Worm (Caenorhabditis elegans) whole organism, L4 larva: ENCODE results near the gene Y38A10A.2.

Source experiments
- D1046.2 ChIP-seq: fragments of 200-800 bp; sonication (Bioruptor generic); IDR thresholded peaks from 2 replicates; pipeline ENCODE4 v1.3.6; 2022; ENCODE audit warnings: missing genetic modification characterization, missing compliant biosample characterization
- F10B5.3 ChIP-seq: sonication (generic microtip); optimal IDR thresholded peaks from 2 replicates; lab custom pipeline; 2016; ENCODE audit warnings: mild to moderate bottlenecking, missing genetic modification characterization, missing compliant biosample characterization
- F37D6.2 ChIP-seq: sonication (generic microtip); optimal IDR thresholded peaks from 2 replicates; lab custom pipeline; 2016; ENCODE audit warnings: mild to moderate bottlenecking, missing genetic modification characterization, missing compliant biosample characterization
- F49E8.2 ChIP-seq: sonication (generic microtip); optimal IDR thresholded peaks from 2 replicates; lab custom pipeline; 2016; ENCODE audit warnings: missing compliant biosample characterization, mild to moderate bottlenecking, missing genetic modification characterization, borderline replicate concordance
- R02D3.7 ChIP-seq: fragments of 150-350 bp; sonication (generic microtip); optimal IDR thresholded peaks from 3 replicates; lab custom pipeline; 2014; ENCODE audit warnings: missing biosample characterization, missing genetic modification characterization
- T20F7.1 ChIP-seq: fragments of 200-800 bp; sonication (Bioruptor generic); optimal IDR thresholded peaks from 2 replicates; lab custom pipeline; 2018; ENCODE audit warnings: mild to moderate bottlenecking, missing genetic modification characterization, missing compliant biosample characterization
- Y105C5A.15 ChIP-seq: fragments of 200-800 bp; sonication (Bioruptor generic); IDR thresholded peaks from 2 replicates; pipeline ENCODE4 v1.3.6; 2022; ENCODE audit warnings: missing genetic modification characterization, missing compliant biosample characterization
- Y48G9A.11 ChIP-seq: fragments of 200-800 bp; sonication (Bioruptor generic); IDR thresholded peaks from 2 replicates; pipeline ENCODE4 v1.3.6; 2022; ENCODE audit warnings: missing genetic modification reagents, missing genetic modification characterization, missing compliant biosample characterization
- Y75B8A.6 ChIP-seq: fragments of 200-800 bp; sonication (Bioruptor generic); IDR thresholded peaks from 2 replicates; pipeline ENCODE4 v1.3.6; 2022; ENCODE audit warnings: missing genetic modification reagents, missing genetic modification characterization, missing compliant biosample characterization
- ZK337.2 ChIP-seq: fragments of 200-800 bp; sonication (Bioruptor generic); IDR thresholded peaks from 2 replicates; pipeline ENCODE4 v1.3.6; 2022; ENCODE audit warnings: missing genetic modification reagents, missing genetic modification characterization, missing compliant biosample characterization
- aha-1 ChIP-seq: fragments of 150-350 bp; peaks from one replicate; lab custom pipeline; 2014; ENCODE audit warnings: missing biosample characterization, missing genetic modification characterization
- ceh-28 ChIP-seq: fragments of 150-350 bp; optimal IDR thresholded peaks from 2 replicates; lab custom pipeline; 2014; ENCODE audit warnings: missing biosample characterization, missing genetic modification reagents, missing genetic modification characterization
- ceh-62 ChIP-seq: sonication (generic microtip); optimal IDR thresholded peaks from 2 replicates; lab custom pipeline; 2017; ENCODE audit warnings: missing biosample characterization, missing genetic modification characterization
- cey-2 ChIP-seq: sonication (generic microtip); optimal IDR thresholded peaks from 3 replicates; lab custom pipeline; 2017; ENCODE audit warnings: missing genetic modification characterization, mild to moderate bottlenecking, missing compliant biosample characterization, antibody characterized with exemption, borderline replicate concordance; ENCODE audit not compliant: insufficient read depth
- ctbp-1 ChIP-seq: fragments of 200-800 bp; sonication (Bioruptor generic); IDR thresholded peaks from 2 replicates; pipeline ENCODE4 v1.3.6; 2022; ENCODE audit warnings: missing genetic modification reagents, missing genetic modification characterization, missing compliant biosample characterization
- daf-12 ChIP-seq: fragments of 150-350 bp; optimal IDR thresholded peaks from 2 replicates; lab custom pipeline; 2014; ENCODE audit warnings: missing biosample characterization, missing genetic modification reagents, missing genetic modification characterization
- daf-16 ChIP-seq, 3 experiments: sonication (generic microtip); optimal IDR thresholded peaks; 2 replicates each; lab custom pipeline; 2016 to 2017; ENCODE audit warnings: missing genetic modification characterization in 3 of 3, missing genetic modification reagents in 3 of 3, mild to moderate bottlenecking in 2 of 3, missing compliant biosample characterization in 2 of 3, missing biosample characterization in 1 of 3, moderate library complexity in 1 of 3
- daf-19 ChIP-seq: fragments of 200-800 bp; sonication (Bioruptor generic); conservative IDR thresholded peaks from 2 replicates; pipeline ENCODE4 v1.3.6; 2022; ENCODE audit warnings: missing genetic modification characterization, missing compliant biosample characterization
- dmd-6 ChIP-seq: fragments of 200-800 bp; sonication (Bioruptor generic); IDR thresholded peaks from 2 replicates; pipeline ENCODE4 v1.3.6; 2022; ENCODE audit warnings: missing genetic modification reagents, missing genetic modification characterization, missing compliant biosample characterization
- dmd-9 ChIP-seq: fragments of 200-800 bp; sonication (Bioruptor generic); IDR thresholded peaks from 2 replicates; pipeline ENCODE4 v1.3.6; 2022; ENCODE audit warnings: missing genetic modification reagents, missing genetic modification characterization, missing compliant biosample characterization
- dpl-1 ChIP-seq: fragments of 150-350 bp; optimal IDR thresholded peaks from 2 replicates; lab custom pipeline; 2014; ENCODE audit warnings: missing biosample characterization, missing genetic modification reagents, missing genetic modification characterization
- egl-43 ChIP-seq: fragments of 200-800 bp; sonication (Bioruptor generic); IDR thresholded peaks from 2 replicates; pipeline ENCODE4 v1.3.6; 2022; ENCODE audit warnings: missing genetic modification reagents, missing genetic modification characterization, missing compliant biosample characterization
- fkh-10 ChIP-seq: fragments of 150-350 bp; optimal IDR thresholded peaks from 2 replicates; lab custom pipeline; 2014; ENCODE audit warnings: missing biosample characterization, missing genetic modification reagents, missing genetic modification characterization
- hlh-30 ChIP-seq: sonication (generic microtip); optimal IDR thresholded peaks from 2 replicates; lab custom pipeline; 2017; ENCODE audit warnings: antibody characterized with exemption, mild to moderate bottlenecking, missing genetic modification characterization, missing compliant biosample characterization; ENCODE audit not compliant: insufficient read depth
- jun-1 ChIP-seq: fragments of 150-350 bp; optimal IDR thresholded peaks from 2 replicates; lab custom pipeline; 2014; ENCODE audit warnings: missing biosample characterization, missing genetic modification reagents, missing genetic modification characterization
- lin-1 ChIP-seq: fragments of 200-800 bp; sonication (Bioruptor generic); IDR thresholded peaks from 2 replicates; pipeline ENCODE4 v1.3.6; 2022; ENCODE audit warnings: missing genetic modification reagents, missing genetic modification characterization, missing compliant biosample characterization
- lin-15B ChIP-seq: fragments of 150-350 bp; sonication (generic microtip); optimal IDR thresholded peaks from 3 replicates; lab custom pipeline; 2014; ENCODE audit warnings: missing biosample characterization, missing genetic modification characterization
- lin-38 ChIP-seq: fragments of 200-800 bp; sonication (Bioruptor generic); IDR thresholded peaks from 2 replicates; pipeline ENCODE4 v1.3.6; 2022; ENCODE audit warnings: missing genetic modification reagents, missing genetic modification characterization, missing compliant biosample characterization
- lsy-2 ChIP-seq, 2 experiments: fragments of 150-350 bp in 1 of 2; sonication (generic microtip) in 1 of 2; optimal IDR thresholded peaks; 2 replicates each; lab custom pipeline; 2014 to 2017; ENCODE audit warnings: missing biosample characterization in 2 of 2, missing genetic modification characterization in 2 of 2
- madf-5 ChIP-seq, 2 experiments: fragments of 200-800 bp; sonication (Bioruptor generic); IDR thresholded peaks; 2 replicates each; pipeline ENCODE4 v1.3.6; 2022; ENCODE audit warnings: missing compliant biosample characterization in 2 of 2, missing genetic modification characterization in 2 of 2
- mdt-29 ChIP-seq: fragments of 200-800 bp; sonication (Bioruptor generic); IDR thresholded peaks from 2 replicates; pipeline ENCODE4 v1.3.6; 2022; ENCODE audit warnings: missing genetic modification reagents, missing genetic modification characterization, missing compliant biosample characterization
- mep-1 ChIP-seq: fragments of 150-350 bp; sonication (generic microtip); optimal IDR thresholded peaks from 3 replicates; lab custom pipeline; 2014; ENCODE audit warnings: missing biosample characterization, missing genetic modification characterization
- mxl-2 ChIP-seq: fragments of 200-800 bp; sonication (Bioruptor generic); conservative IDR thresholded peaks from 2 replicates; pipeline ENCODE4 v1.3.6; 2022; ENCODE audit warnings: missing genetic modification reagents, missing genetic modification characterization, missing compliant biosample characterization
- nhr-10 ChIP-seq: fragments of 150-350 bp; optimal IDR thresholded peaks from 2 replicates; lab custom pipeline; 2014; ENCODE audit warnings: missing biosample characterization, missing genetic modification characterization
- nhr-41 ChIP-seq: fragments of 200-800 bp; sonication (Bioruptor generic); IDR thresholded peaks from 2 replicates; pipeline ENCODE4 v1.3.6; 2022; ENCODE audit warnings: missing genetic modification reagents, missing genetic modification characterization, missing compliant biosample characterization
- nhr-42 ChIP-seq: fragments of 200-800 bp; sonication (Bioruptor generic); IDR thresholded peaks from 2 replicates; pipeline ENCODE4 v1.3.6; 2022; ENCODE audit warnings: missing genetic modification characterization, missing compliant biosample characterization
- nhr-48 ChIP-seq: sonication (generic microtip); optimal IDR thresholded peaks from 2 replicates; lab custom pipeline; 2016; ENCODE audit warnings: mild to moderate bottlenecking, missing genetic modification characterization, missing compliant biosample characterization
- nhr-77 ChIP-seq: fragments of 150-350 bp; optimal IDR thresholded peaks from 2 replicates; lab custom pipeline; 2014; ENCODE audit warnings: missing biosample characterization, missing genetic modification characterization
- php-3 ChIP-seq: fragments of 200-800 bp; sonication (Bioruptor generic); IDR thresholded peaks from 2 replicates; pipeline ENCODE4 v1.3.6; 2022; ENCODE audit warnings: missing genetic modification reagents, missing genetic modification characterization, missing compliant biosample characterization
- set-16 ChIP-seq: fragments of 200-800 bp; sonication (Bioruptor generic); IDR thresholded peaks from 2 replicates; pipeline ENCODE4 v1.3.6; 2022; ENCODE audit warnings: missing genetic modification reagents, missing genetic modification characterization, missing compliant biosample characterization
- skn-1 ChIP-seq: fragments of 150-350 bp; optimal IDR thresholded peaks from 2 replicates; lab custom pipeline; 2014; ENCODE audit warnings: missing biosample characterization, missing genetic modification characterization
- snpc-4 ChIP-seq: fragments of 150-350 bp; optimal IDR thresholded peaks from 2 replicates; lab custom pipeline; 2014; ENCODE audit warnings: missing biosample characterization, missing genetic modification characterization
- spr-1 ChIP-seq: sonication (generic microtip); optimal IDR thresholded peaks from 2 replicates; lab custom pipeline; 2016; ENCODE audit warnings: mild to moderate bottlenecking, missing genetic modification characterization, missing compliant biosample characterization
- unc-39 ChIP-seq: sonication (generic microtip); optimal IDR thresholded peaks from 2 replicates; lab custom pipeline; 2017; ENCODE audit warnings: missing biosample characterization, missing genetic modification characterization
- vab-7 ChIP-seq: fragments of 200-800 bp; sonication (Bioruptor generic); IDR thresholded peaks from 2 replicates; pipeline ENCODE4 v1.3.6; 2022; ENCODE audit warnings: missing genetic modification reagents, missing genetic modification characterization, missing compliant biosample characterization
- zfp-2 ChIP-seq: sonication (generic microtip); optimal IDR thresholded peaks from 2 replicates; lab custom pipeline; 2016; ENCODE audit warnings: mild to moderate bottlenecking, missing genetic modification characterization, missing compliant biosample characterization
- zip-11 ChIP-seq: fragments of 200-800 bp; sonication (Bioruptor generic); IDR thresholded peaks from 2 replicates; pipeline ENCODE4 v1.3.6; 2022; ENCODE audit warnings: missing genetic modification characterization, missing compliant biosample characterization

The Y38A10A.2 gene

DNA sequence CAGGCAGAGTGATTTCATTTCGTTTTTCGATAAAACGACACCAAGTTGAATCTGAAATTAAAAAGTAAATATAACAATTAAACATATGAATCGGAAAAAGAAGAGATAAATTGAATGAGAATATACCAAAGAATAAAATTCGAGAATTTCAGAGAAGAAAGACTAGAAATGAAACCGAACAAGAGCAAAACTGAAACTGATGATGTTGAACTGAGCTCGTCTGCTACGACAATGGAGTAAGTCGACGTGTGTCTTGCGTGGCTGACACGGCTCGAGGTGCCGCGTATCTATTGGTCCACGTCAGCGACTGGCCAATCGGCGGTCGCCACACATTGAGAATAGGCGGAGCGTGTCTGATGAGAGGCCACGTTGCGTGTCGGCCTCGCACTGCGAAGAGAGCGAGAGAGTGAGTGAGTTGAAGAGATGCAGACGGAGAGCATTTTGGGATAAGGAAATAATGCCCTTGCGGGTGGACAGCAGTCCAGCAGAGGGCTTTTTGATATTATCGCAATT lies 37.3 kb upstream of the Y38A10A.2 start, which contains the start of gene crt-1 (continued):
- TF ChIP-seq mxl-2 (GFP tag; lab: Robert Waterston, UW) (no peak), dpl-1 (GFP tag; lab: Kevin White, UChicago) (peak; percentile 84), dmd-9 (peak; percentile 66; the same call in 1 of the 2 replicates), set-16 (GFP tag; lab: Robert Waterston, UW) (peak; percentile 91), lin-38 (GFP tag; lab: Robert Waterston, UW) (peak; percentile 79), zfp-2 (tag; lab: Kevin White, UChicago) (peak; percentile 32)

DNA sequence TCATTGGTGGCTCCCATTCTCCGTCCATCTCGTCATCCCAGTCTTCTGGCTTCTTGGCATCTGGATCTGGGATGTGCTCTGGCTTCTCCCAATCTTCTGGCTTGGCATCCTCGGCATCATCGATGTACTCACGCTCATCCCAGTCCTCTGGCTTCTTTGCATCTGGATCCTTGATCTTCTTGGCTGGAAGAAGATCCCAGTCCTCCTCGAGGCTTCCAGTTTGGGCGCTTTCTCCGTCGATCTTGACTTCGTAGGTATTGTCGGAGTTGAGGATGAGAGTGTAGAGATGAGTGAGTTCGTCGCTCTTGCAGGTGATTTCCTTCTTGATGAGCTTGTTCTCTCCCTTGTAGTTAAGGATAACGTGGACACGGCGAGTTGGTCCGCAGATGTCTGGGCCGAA lies 36.4 kb upstream of the Y38A10A.2 start:
- peak; percentile 77 for TF ChIP-seq aha-1 (tag; lab: Kevin White, UChicago)
- TF ChIP-seq hlh-30, result no peak
- TF ChIP-seq unc-39 (tag; lab: Kevin White, UChicago), result no peak
- TF ChIP-seq jun-1 (tag; lab: Kevin White, UChicago), result no peak
- no peak for TF ChIP-seq lsy-2 (tag; optimal IDR thresholded peaks at IDR 0.05; lab: Kevin White, UChicago)
- no peak for TF ChIP-seq mep-1
- no peak for TF ChIP-seq mxl-2 (GFP tag; lab: Robert Waterston, UW)
- TF ChIP-seq ZK337.2 (GFP tag; lab: Robert Waterston, UW), result no peak

DNA sequence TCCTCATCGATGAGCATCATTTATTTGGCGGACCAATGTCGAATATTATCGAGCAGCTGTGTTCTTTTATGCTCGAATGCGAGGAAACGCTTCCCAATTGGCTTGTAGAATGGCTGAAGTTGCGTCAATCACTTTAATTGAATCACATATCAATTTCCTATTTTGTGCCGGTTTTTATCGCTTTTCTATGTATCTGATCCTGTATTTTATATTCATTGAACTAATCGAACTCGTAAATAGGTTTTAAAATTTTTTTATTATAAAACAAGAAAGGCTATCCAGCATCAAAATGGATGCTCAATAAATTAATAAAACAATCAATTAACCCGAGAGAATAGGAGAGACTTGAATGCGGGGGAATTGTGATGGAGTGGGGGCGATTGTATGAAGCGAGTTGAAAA lies 35.5 kb upstream of the Y38A10A.2 start:
- TF ChIP-seq ctbp-1 (no peak), Y48G9A.11 (no peak), F37D6.2 (tag; lab: Kevin White, UChicago) (no peak), mxl-2 (GFP tag; lab: Robert Waterston, UW) (no peak), T20F7.1 (GFP tag; lab: Kevin White, UChicago) (no peak), lin-15B (tag; lab: Kevin White, UChicago) (no peak), R02D3.7 (tag; lab: Kevin White, UChicago) (no peak), lin-1 (GFP tag; lab: Robert Waterston, UW) (no peak), ceh-62 (tag; lab: Kevin White, UChicago) (no peak), spr-1 (no peak), Y105C5A.15 (GFP tag; lab: Robert Waterston, UW) (no peak), nhr-77 (tag; lab: Kevin White, UChicago) (no peak), ceh-28 (tag; lab: Kevin White, UChicago) (no peak), php-3 (no peak), snpc-4 (tag; lab: Kevin White, UChicago) (no peak), lsy-2 (tag; optimal IDR thresholded peaks at IDR 0.05; lab: Kevin White, UChicago) (peak in 1 of 2 experiments; percentile 65), F10B5.3 (peak; percentile 23), zip-11 (GFP tag; lab: Robert Waterston, UW) (no peak), nhr-48 (tag; lab: Kevin White, UChicago) (peak; percentile 37), daf-12 (no peak), cey-2 (no peak), nhr-41 (GFP tag; lab: Robert Waterston, UW) (no peak), dmd-6 (GFP tag; lab: Robert Waterston, UW) (no peak), Y75B8A.6 (GFP tag; lab: Robert Waterston, UW) (peak; percentile 36; the same call in 1 of the 2 replicates), zfp-2 (tag; lab: Kevin White, UChicago) (no peak), skn-1 (tag; lab: Kevin White, UChicago) (no peak), madf-5 (GFP tag; IDR thresholded peaks at IDR 0.05; lab: Robert Waterston, UW) (no peak), nhr-42 (GFP tag; lab: Robert Waterston, UW) (no peak), D1046.2 (GFP tag; lab: Robert Waterston, UW) (no peak), dpl-1 (GFP tag; lab: Kevin White, UChicago) (no peak), egl-43 (GFP tag; lab: Robert Waterston, UW) (no peak), mdt-29 (GFP tag; lab: Robert Waterston, UW) (no peak), aha-1 (tag; lab: Kevin White, UChicago) (peak; percentile 77), nhr-10 (tag; lab: Kevin White, UChicago) (peak; percentile 14), vab-7 (GFP tag; lab: Robert Waterston, UW) (no peak), daf-16 (GFP tag; optimal IDR thresholded peaks at IDR 0.05; lab: Kevin White, UChicago) (peak in 1 of 2 experiments; percentile 3), daf-16 (tag; optimal IDR thresholded peaks at IDR 0.05; lab: Kevin White, UChicago) (peak; percentile 61), F49E8.2 (tag; lab: Kevin White, UChicago) (no peak), dmd-9 (no peak), fkh-10 (GFP tag; lab: Kevin White, UChicago) (no peak), daf-19 (GFP tag; lab: Robert Waterston, UW) (no peak)
